Worm (Caenorhabditis elegans) whole organism, young adult: ENCODE measurements around the gene Y55H10A.2.
A peak's percentile ranks its signal among the peaks of the same experiment; 100 is the strongest.

Experiments used
- B0336.3 ChIP-seq: fragments of 200-800 bp; sonication (Bioruptor generic); IDR thresholded peaks from 2 replicates; pipeline ENCODE4 v1.3.6; 2022; ENCODE audit warnings: missing genetic modification characterization, missing compliant biosample characterization
- F33H1.4 ChIP-seq: fragments of 200-800 bp; sonication (Bioruptor generic); IDR thresholded peaks from 2 replicates; pipeline ENCODE4 v1.3.6; 2022; ENCODE audit warnings: missing genetic modification reagents, missing genetic modification characterization, missing compliant biosample characterization
- F37B4.10 ChIP-seq: fragments of 200-800 bp; sonication (Bioruptor generic); IDR thresholded peaks from 2 replicates; pipeline ENCODE4 v1.3.6; 2022; ENCODE audit warnings: missing genetic modification characterization, missing compliant biosample characterization
- Y79H2A.3 ChIP-seq: fragments of 200-800 bp; sonication (Bioruptor generic); conservative IDR thresholded peaks from 2 replicates; pipeline ENCODE4 v1.3.6; 2022; ENCODE audit warnings: missing genetic modification reagents, missing genetic modification characterization, missing compliant biosample characterization
- ZK185.1 ChIP-seq: sonication (generic microtip); optimal IDR thresholded peaks from 2 replicates; lab custom pipeline; 2016; ENCODE audit warnings: mild to moderate bottlenecking, missing genetic modification characterization, missing compliant biosample characterization; ENCODE audit not compliant: poor library complexity, severe bottlenecking
- ama-1 ChIP-seq, 3 experiments: fragments of 150-350 bp in 1 of 3; sonication (generic microtip) in 2 of 3; optimal IDR thresholded peaks; 2 replicates each; lab custom pipeline; 2014 to 2018; ENCODE audit warnings: missing biosample characterization in 2 of 3, missing genetic modification characterization in 2 of 3, missing genetic modification reagents in 2 of 3
- aptf-3 ChIP-seq: fragments of 200-800 bp; sonication (Bioruptor generic); IDR thresholded peaks from 2 replicates; pipeline ENCODE4 v1.3.6; 2022; ENCODE audit warnings: missing genetic modification characterization, missing compliant biosample characterization
- attf-5 ChIP-seq: fragments of 200-800 bp; sonication (Bioruptor generic); optimal IDR thresholded peaks from 2 replicates; lab custom pipeline; 2018; ENCODE audit warnings: mild to moderate bottlenecking, missing genetic modification characterization, missing compliant biosample characterization
- chd-7 ChIP-seq: sonication (generic microtip); optimal IDR thresholded peaks from 2 replicates; lab custom pipeline; 2016; ENCODE audit warnings: mild to moderate bottlenecking, missing genetic modification characterization, moderate library complexity, missing compliant biosample characterization
- efl-1 ChIP-seq: fragments of 150-350 bp; optimal IDR thresholded peaks from 2 replicates; lab custom pipeline; 2014; ENCODE audit warnings: missing biosample characterization, missing genetic modification reagents, missing genetic modification characterization
- egl-18 ChIP-seq: fragments of 200-800 bp; sonication (Bioruptor generic); IDR thresholded peaks from 2 replicates; pipeline ENCODE4 v1.3.6; 2022; ENCODE audit warnings: missing genetic modification reagents, missing genetic modification characterization, missing compliant biosample characterization
- ekl-4 ChIP-seq: fragments of 200-800 bp; sonication (Bioruptor generic); IDR thresholded peaks from 2 replicates; pipeline ENCODE4 v1.3.6; 2022; ENCODE audit warnings: missing genetic modification reagents, missing genetic modification characterization, missing compliant biosample characterization
- ets-4 ChIP-seq: fragments of 200-800 bp; sonication (Bioruptor generic); optimal IDR thresholded peaks from 2 replicates; lab custom pipeline; 2018; ENCODE audit warnings: mild to moderate bottlenecking, missing genetic modification characterization, missing compliant biosample characterization
- fkh-3 ChIP-seq: sonication (generic microtip); optimal IDR thresholded peaks from 2 replicates; lab custom pipeline; 2016; ENCODE audit warnings: mild to moderate bottlenecking, missing genetic modification characterization, missing compliant biosample characterization
- hlh-26 ChIP-seq: fragments of 200-800 bp; sonication (Bioruptor generic); conservative IDR thresholded peaks from 2 replicates; pipeline ENCODE4 v1.3.6; 2022; ENCODE audit warnings: missing genetic modification reagents, missing genetic modification characterization, missing compliant biosample characterization
- let-607 ChIP-seq, 2 experiments: fragments of 200-800 bp in 1 of 2; sonication (Bioruptor generic) in 1 of 2; sonication (generic microtip) in 1 of 2; optimal IDR thresholded peaks; 2 replicates each; lab custom pipeline; 2016 to 2018; ENCODE audit warnings: mild to moderate bottlenecking in 2 of 2, missing compliant biosample characterization in 2 of 2, missing genetic modification characterization in 2 of 2, moderate library complexity in 2 of 2, missing genotype in 1 of 2
- lin-40 ChIP-seq: sonication (generic microtip); optimal IDR thresholded peaks from 2 replicates; lab custom pipeline; 2016; ENCODE audit warnings: missing genetic modification characterization, mild to moderate bottlenecking, missing compliant biosample characterization, missing genotype, missing genetic modification reagents
- lsl-1 ChIP-seq: fragments of 200-800 bp; sonication (Bioruptor generic); optimal IDR thresholded peaks from 2 replicates; lab custom pipeline; 2018; ENCODE audit warnings: mild to moderate bottlenecking, missing genetic modification characterization, moderate library complexity, missing compliant biosample characterization
- lsy-27 ChIP-seq: sonication (generic microtip); optimal IDR thresholded peaks from 2 replicates; lab custom pipeline; 2017; ENCODE audit warnings: missing genetic modification characterization, mild to moderate bottlenecking, missing compliant biosample characterization, antibody characterized with exemption, missing genotype, borderline replicate concordance; ENCODE audit not compliant: insufficient read depth
- madf-3 ChIP-seq: fragments of 200-800 bp; sonication (Bioruptor generic); IDR thresholded peaks from 2 replicates; pipeline ENCODE4 v1.3.6; 2022; ENCODE audit warnings: missing genetic modification reagents, missing genetic modification characterization, missing compliant biosample characterization
- madf-6 ChIP-seq: fragments of 200-800 bp; sonication (Bioruptor generic); IDR thresholded peaks from 2 replicates; pipeline ENCODE4 v1.3.6; 2022; ENCODE audit warnings: missing genetic modification reagents, missing genetic modification characterization, missing compliant biosample characterization
- madf-8 ChIP-seq: fragments of 200-800 bp; sonication (Bioruptor generic); conservative IDR thresholded peaks from 2 replicates; pipeline ENCODE4 v1.3.6; 2022; ENCODE audit warnings: missing genetic modification reagents, missing genetic modification characterization, missing compliant biosample characterization
- mxl-1 ChIP-seq: sonication (generic microtip); optimal IDR thresholded peaks from 2 replicates; lab custom pipeline; 2016; ENCODE audit warnings: missing genetic modification characterization, missing compliant biosample characterization
- nhr-27 ChIP-seq: fragments of 200-800 bp; sonication (Bioruptor generic); optimal IDR thresholded peaks from 2 replicates; lab custom pipeline; 2018; ENCODE audit warnings: mild to moderate bottlenecking, missing genetic modification characterization, moderate library complexity, missing compliant biosample characterization
- nhr-90 ChIP-seq: sonication (generic microtip); optimal IDR thresholded peaks from 2 replicates; lab custom pipeline; 2016; ENCODE audit warnings: missing genotype, mild to moderate bottlenecking, missing genetic modification characterization, missing compliant biosample characterization
- pbrm-1 ChIP-seq: fragments of 200-800 bp; sonication (Bioruptor generic); IDR thresholded peaks from 2 replicates; pipeline ENCODE4 v1.3.6; 2022; ENCODE audit warnings: missing genetic modification reagents, missing genetic modification characterization, missing compliant biosample characterization
- rec-8 ChIP-seq, 2 experiments: sonication (generic microtip); optimal IDR thresholded peaks; 2 replicates each; lab custom pipeline; 2016; ENCODE audit warnings: mild to moderate bottlenecking in 2 of 2, missing genetic modification characterization in 2 of 2, missing genetic modification reagents in 2 of 2, missing genotype in 2 of 2, missing biosample characterization in 1 of 2, missing compliant biosample characterization in 1 of 2, moderate library complexity in 1 of 2
- repo-1 ChIP-seq: sonication (generic microtip); optimal IDR thresholded peaks from 2 replicates; lab custom pipeline; 2017; ENCODE audit warnings: mild to moderate bottlenecking, missing genetic modification characterization, missing compliant biosample characterization
- sdz-38 ChIP-seq: sonication (generic microtip); optimal IDR thresholded peaks from 2 replicates; lab custom pipeline; 2016; ENCODE audit warnings: missing genotype, missing genetic modification characterization, missing compliant biosample characterization
- sea-2 ChIP-seq: fragments of 200-800 bp; sonication (Bioruptor generic); IDR thresholded peaks from 2 replicates; pipeline ENCODE4 v1.3.6; 2022; ENCODE audit warnings: missing genetic modification characterization, missing compliant biosample characterization
- snpc-1.1 ChIP-seq: sonication (generic microtip); optimal IDR thresholded peaks from 2 replicates; lab custom pipeline; 2017; ENCODE audit warnings: missing genetic modification characterization, mild to moderate bottlenecking, missing compliant biosample characterization, antibody characterized with exemption, moderate library complexity, missing genotype, missing genetic modification reagents; ENCODE audit not compliant: insufficient read depth
- snpc-4 ChIP-seq, 5 experiments: fragments of 150-350 bp in 1 of 5; sonication (generic microtip) in 4 of 5; optimal IDR thresholded peaks; 2 replicates each; lab custom pipeline; 2014 to 2018; ENCODE audit warnings: missing genetic modification characterization in 5 of 5, missing biosample characterization in 3 of 5, antibody characterized with exemption in 2 of 5, mild to moderate bottlenecking in 2 of 5, missing compliant biosample characterization in 2 of 5, missing genotype in 2 of 5, moderate library complexity in 2 of 5, missing genetic modification reagents in 1 of 5
- somi-1 ChIP-seq: fragments of 200-800 bp; sonication (Bioruptor generic); optimal IDR thresholded peaks from 2 replicates; lab custom pipeline; 2018; ENCODE audit warnings: mild to moderate bottlenecking, missing genetic modification characterization, missing compliant biosample characterization
- tlf-1 ChIP-seq: fragments of 200-800 bp; sonication (Bioruptor generic); optimal IDR thresholded peaks from 2 replicates; lab custom pipeline; 2018; ENCODE audit warnings: mild to moderate bottlenecking, missing genetic modification characterization, missing compliant biosample characterization
- ztf-26 ChIP-seq: sonication (generic microtip); optimal IDR thresholded peaks from 2 replicates; lab custom pipeline; 2017; ENCODE audit warnings: missing genetic modification characterization, missing compliant biosample characterization
- ztf-6 ChIP-seq: fragments of 200-800 bp; sonication (Bioruptor generic); IDR thresholded peaks from 2 replicates; pipeline ENCODE4 v1.3.6; 2022; ENCODE audit warnings: missing genetic modification reagents, missing genetic modification characterization, missing compliant biosample characterization

The Y55H10A.2 gene

ce11 chrIV:3385337-3386215, 22.3 kb downstream of the Y55H10A.2 start, which contains the start of gene mai-2 (continued):
- TF ChIP-seq sdz-38 (tag; lab: Kevin White, UChicago) (no peak), madf-3 (no peak), hlh-26 (no peak), repo-1 (tag; lab: Kevin White, UChicago) (no peak), rec-8 (tag; optimal IDR thresholded peaks at IDR 0.05; lab: Kevin White, UChicago) (no peak), egl-18 (GFP tag; lab: Robert Waterston, UW) (no peak), attf-5 (GFP tag; lab: Kevin White, UChicago) (peak; percentile 51), chd-7 (tag; lab: Kevin White, UChicago) (no peak), somi-1 (GFP tag; lab: Kevin White, UChicago) (no peak), ztf-26 (tag; lab: Kevin White, UChicago) (no peak), snpc-1.1 (no peak), lsy-27 (tag; lab: Kevin White, UChicago) (no peak), ztf-6 (GFP tag; lab: Robert Waterston, UW) (no peak), nhr-90 (no peak), Y79H2A.3 (GFP tag; lab: Robert Waterston, UW) (no peak), sea-2 (GFP tag; lab: Robert Waterston, UW) (no peak), lsl-1 (GFP tag; lab: Kevin White, UChicago) (no peak), pbrm-1 (GFP tag; lab: Robert Waterston, UW) (peak; percentile 56; the same call in 1 of the 2 replicates), fkh-3 (tag; lab: Kevin White, UChicago) (no peak), lin-40 (tag; lab: Kevin White, UChicago) (peak; percentile 12), let-607 (tag; optimal IDR thresholded peaks at IDR 0.05; lab: Kevin White, UChicago) (no peak), madf-6 (GFP tag; lab: Robert Waterston, UW) (no peak), snpc-4 (GFP tag; optimal IDR thresholded peaks at IDR 0.05; lab: Kevin White, UChicago) (no peak), snpc-4 (tag; optimal IDR thresholded peaks at IDR 0.05; lab: Kevin White, UChicago) (no peak), aptf-3 (GFP tag; lab: Robert Waterston, UW) (no peak), ekl-4 (GFP tag; lab: Robert Waterston, UW) (0 out of 2 replicates have a peak, but pooled peaks have one; percentile 23), mxl-1 (tag; lab: Kevin White, UChicago) (no peak), nhr-27 (tag; lab: Kevin White, UChicago) (no peak), efl-1 (peak; percentile 6), F33H1.4 (GFP tag; lab: Robert Waterston, UW) (peak; percentile 24; the same call in 1 of the 2 replicates)

ce11 chrIV:3386504-3387290, 23.4 kb downstream of the Y55H10A.2 start:
- peak in 1 of 2 experiments; percentile 13 for TF ChIP-seq let-607 (tag; optimal IDR thresholded peaks at IDR 0.05; lab: Kevin White, UChicago)
- no peak for TF ChIP-seq ets-4 (GFP tag; lab: Kevin White, UChicago)
- peak; percentile 45; the same call in 1 of the 2 replicates for TF ChIP-seq B0336.3 (GFP tag; lab: Robert Waterston, UW)
- TF ChIP-seq ama-1 (optimal IDR thresholded peaks at IDR 0.05; lab: Kevin White, UChicago): no peak
- peak in 1 of 2 experiments; percentile 47 for TF ChIP-seq ama-1 (GFP tag; optimal IDR thresholded peaks at IDR 0.05; lab: Kevin White, UChicago)
- no peak for TF ChIP-seq ZK185.1 (tag; lab: Kevin White, UChicago)
- TF ChIP-seq tlf-1 (GFP tag; lab: Kevin White, UChicago): peak; percentile 4
- no peak for TF ChIP-seq madf-8 (GFP tag; lab: Robert Waterston, UW)
- no peak for TF ChIP-seq F37B4.10 (GFP tag; lab: Robert Waterston, UW)
- TF ChIP-seq sea-2 (GFP tag; lab: Robert Waterston, UW): no peak
